Worm (Caenorhabditis elegans) whole organism, midembryonic: Measurements from ENCODE around the gene cua-1.
"Not testable (repeated sequence)": the region's sequence is repeated elsewhere in the genome, so short reads cannot be mapped to it uniquely, and the experiment has no call there.

ENCODE experiments used
- T22C8.4 ChIP-seq: fragments of 200-800 bp; sonication (Bioruptor generic); IDR thresholded peaks from 2 replicates; pipeline ENCODE4 v1.3.6; 2022; ENCODE audit warnings: missing genetic modification characterization, missing compliant biosample characterization
- cog-1 ChIP-seq: sonication (generic microtip); optimal IDR thresholded peaks from 2 replicates; lab custom pipeline; 2016; ENCODE audit warnings: missing genetic modification characterization, missing compliant biosample characterization
- flt-1 ChIP-seq: fragments of 200-800 bp; sonication (Bioruptor generic); IDR thresholded peaks from 2 replicates; pipeline ENCODE4 v1.3.6; 2022; ENCODE audit warnings: missing genetic modification characterization, missing compliant biosample characterization
- klf-2 ChIP-seq: fragments of 200-800 bp; sonication (Bioruptor generic); conservative IDR thresholded peaks from 2 replicates; pipeline ENCODE4 v1.3.6; 2022; ENCODE audit warnings: missing genetic modification reagents, missing genetic modification characterization, missing compliant biosample characterization
- med-1 ChIP-seq: sonication (generic microtip); optimal IDR thresholded peaks from 2 replicates; lab custom pipeline; 2017; ENCODE audit warnings: missing genetic modification characterization, mild to moderate bottlenecking, missing compliant biosample characterization, antibody characterized with exemption, missing genetic modification reagents; ENCODE audit not compliant: insufficient read depth
- ref-1 ChIP-seq: fragments of 200-800 bp; sonication (Bioruptor generic); conservative IDR thresholded peaks from 2 replicates; pipeline ENCODE4 v1.3.6; 2022; ENCODE audit warnings: missing genetic modification reagents, missing genetic modification characterization, missing compliant biosample characterization
- tab-1 ChIP-seq: fragments of 200-800 bp; sonication (Bioruptor generic); IDR thresholded peaks from 2 replicates; pipeline ENCODE4 v1.3.6; 2022; ENCODE audit warnings: missing genetic modification characterization, missing compliant biosample characterization
- ztf-23 ChIP-seq: fragments of 200-800 bp; sonication (Bioruptor generic); IDR thresholded peaks from 2 replicates; pipeline ENCODE4 v1.3.6; 2022; ENCODE audit warnings: missing genetic modification reagents, missing genetic modification characterization, missing compliant biosample characterization
- ztf-29 ChIP-seq: fragments of 200-800 bp; sonication (Bioruptor generic); IDR thresholded peaks from 2 replicates; pipeline ENCODE4 v1.3.6; 2022; ENCODE audit warnings: missing genetic modification reagents, missing genetic modification characterization, missing compliant biosample characterization

The cua-1 gene

ce11 chrIII:13402934-13403333 is 52.2 kb downstream of the cua-1 start, which contains the start of gene mig-18:
Gene mig-18 (plus strand): TSS chrIII:13403234.
- TF ChIP-seq ref-1 (GFP tag; lab: Robert Waterston, UW) (no peak), med-1 (no peak), ztf-29 (GFP tag; lab: Robert Waterston, UW) (no peak), flt-1 (GFP tag; lab: Robert Waterston, UW) (no peak), tab-1 (GFP tag; lab: Robert Waterston, UW) (no peak), cog-1 (tag; lab: Kevin White, UChicago) (no peak), ztf-23 (no peak), klf-2 (no peak), T22C8.4 (GFP tag; lab: Robert Waterston, UW) (no peak)

ce11 chrIII:13401673-13402258 is 53.3 kb downstream of the cua-1 start, which contains the start of the genes srlf-9 and srlf-10:
Gene srlf-9 (minus strand): TSS chrIII:13401773.
Gene srlf-10 (plus strand): TSS chrIII:13402208.
- not testable (repeated sequence) for TF ChIP-seq cog-1 (tag; lab: Kevin White, UChicago); ztf-29 (GFP tag; lab: Robert Waterston, UW); T22C8.4 (GFP tag; lab: Robert Waterston, UW)

ce11 chrIII:13395262-13395661 is 59.8 kb downstream of the cua-1 start, which contains the start of gene F11F1.1:
Gene F11F1.1 (plus strand): TSS chrIII:13395562.
- TF ChIP-seq ztf-23 (no peak), cog-1 (tag; lab: Kevin White, UChicago) (no peak), flt-1 (GFP tag; lab: Robert Waterston, UW) (no peak), ref-1 (GFP tag; lab: Robert Waterston, UW) (no peak), med-1 (no peak), tab-1 (GFP tag; lab: Robert Waterston, UW) (no peak)

- TF ChIP-seq flt-1 (GFP tag; lab: Robert Waterston, UW) = no peak
- no peak for TF ChIP-seq cog-1 (tag; lab: Kevin White, UChicago)
- TF ChIP-seq med-1 = no peak
- no peak for TF ChIP-seq ref-1 (GFP tag; lab: Robert Waterston, UW)
- TF ChIP-seq klf-2 = no peak
- no peak for TF ChIP-seq T22C8.4 (GFP tag; lab: Robert Waterston, UW)
- no peak for TF ChIP-seq ztf-23
- no peak for TF ChIP-seq tab-1 (GFP tag; lab: Robert Waterston, UW)
- TF ChIP-seq ztf-29 (GFP tag; lab: Robert Waterston, UW) = no peak
Observed at ce11 chrIII:13393647-13394046, 61.5 kb downstream of the cua-1 start, which contains the start of gene qdpr-1. Gene qdpr-1 (plus strand): TSS chrIII:13393910.

ce11 chrIII:13393239-13393638 is 61.9 kb downstream of the cua-1 start, which contains the start of gene dnj-17:
Gene dnj-17 (minus strand): TSS chrIII:13393339.
- TF ChIP-seq cog-1 (tag; lab: Kevin White, UChicago) (no peak), T22C8.4 (GFP tag; lab: Robert Waterston, UW) (no peak), ztf-23 (no peak), ref-1 (GFP tag; lab: Robert Waterston, UW) (no peak), tab-1 (GFP tag; lab: Robert Waterston, UW) (no peak), ztf-29 (GFP tag; lab: Robert Waterston, UW) (no peak), med-1 (no peak), klf-2 (no peak), flt-1 (GFP tag; lab: Robert Waterston, UW) (no peak)

ce11 chrIII:13390789-13391188 is 64.3 kb downstream of the cua-1 start:
- no peak for TF ChIP-seq klf-2
- no peak for TF ChIP-seq ztf-23
- no peak for TF ChIP-seq ztf-29 (GFP tag; lab: Robert Waterston, UW)
- TF ChIP-seq med-1 = no peak
- no peak for TF ChIP-seq tab-1 (GFP tag; lab: Robert Waterston, UW)
- TF ChIP-seq T22C8.4 (GFP tag; lab: Robert Waterston, UW) = no peak
- no peak for TF ChIP-seq cog-1 (tag; lab: Kevin White, UChicago)
- no peak for TF ChIP-seq ref-1 (GFP tag; lab: Robert Waterston, UW)
